Worm (Caenorhabditis elegans): ENCODE data around the gene C50B6.9.
A peak's percentile ranks its signal among the peaks of the same experiment; 100 is the strongest.

- TF ChIP-seq nhr-28 (tag; optimal IDR thresholded peaks at IDR 0.05) (no peak), lin-13 (GFP tag; optimal IDR thresholded peaks at IDR 0.05) (no peak), fos-1 (tag; optimal IDR thresholded peaks at IDR 0.05) (no peak), ama-1 (optimal IDR thresholded peaks at IDR 0.05) (no peak), tbx-2 (tag; optimal IDR thresholded peaks at IDR 0.05) (no peak), fkh-10 (GFP tag; optimal IDR thresholded peaks at IDR 0.05) (no peak), ceh-82 (tag; optimal IDR thresholded peaks at IDR 0.05) (no peak), ztf-4 (tag; optimal IDR thresholded peaks at IDR 0.05) (no peak), blmp-1 (tag; optimal IDR thresholded peaks at IDR 0.05) (peak; percentile 97), zag-1 (tag; optimal IDR thresholded peaks at IDR 0.05) (no peak), rnt-1 (tag; optimal IDR thresholded peaks at IDR 0.05) (no peak), ceh-63 (GFP tag; optimal IDR thresholded peaks at IDR 0.05) (no peak), nhr-20 (tag; optimal IDR thresholded peaks at IDR 0.05) (peak; percentile 50), lin-39 (tag; optimal IDR thresholded peaks at IDR 0.05) (no peak)
Measured at ce11 chrV:13373643-13374042, 37.5 kb downstream of the C50B6.9 start.

Data from whole organism, L1 larva.